ENCODE assay signal across 2 fruit fly cellular contexts in the genomic region with DNA sequence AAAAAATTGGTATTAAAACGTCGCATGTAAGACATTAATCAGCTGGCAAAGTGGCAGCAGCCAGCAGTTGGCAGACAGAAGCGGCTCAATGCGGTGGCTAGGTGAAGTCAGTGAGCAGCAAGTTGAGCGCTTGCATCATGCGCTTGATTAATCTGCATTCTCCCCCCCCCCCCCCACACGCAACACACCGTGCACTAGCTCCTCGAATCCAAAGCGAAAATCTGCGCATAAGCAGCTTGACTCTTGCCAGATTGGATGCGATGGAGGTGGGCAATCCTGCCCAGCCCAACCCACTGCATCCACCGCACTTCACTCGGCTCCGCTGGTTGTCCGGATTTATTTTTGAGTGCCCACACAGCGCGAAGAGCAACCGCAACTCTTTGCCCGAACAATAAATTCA.
TF ChIP-seq lines count a peak whose summit lies in the region.

No protein-coding gene starts in this region.

TF ChIP-seq in whole organism, prepupa, 60 proteins besides CTCF, POLR2A, EP300 and RAD21:
- no peak for TF ChIP-seq Smox (GFP tag; optimal IDR thresholded peaks at IDR 0.05; lab: Kevin White, UChicago)
- 0 out of 3 replicates have a peak, but pooled peaks have one; percentile 2 for TF ChIP-seq eg (GFP tag; IDR thresholded peaks at IDR 0.05; lab: Robert Waterston, UW)
- TF ChIP-seq CG9139 (GFP tag; optimal IDR thresholded peaks at IDR 0.05; lab: Kevin White, UChicago) = no peak

TF ChIP-seq in whole organism, wandering third instar larva, 38 proteins besides CTCF, POLR2A, EP300 and RAD21:
- TF ChIP-seq CG32264 (GFP tag; optimal IDR thresholded peaks at IDR 0.05; lab: Kevin White, UChicago) = no peak
- peak; percentile 91 for TF ChIP-seq Dfd (GFP tag; optimal IDR thresholded peaks at IDR 0.05; lab: Kevin White, UChicago)
- TF ChIP-seq Vsx2 (GFP tag; optimal IDR thresholded peaks at IDR 0.05; lab: Kevin White, UChicago; ENCODE audit: partially characterized antibody) = no peak
